Fruit fly (Drosophila melanogaster) whole organism, adult: ENCODE results near the gene wisp.

Experiments used
- CG33017 ChIP-seq: fragments of 200-800 bp; sonication (Bioruptor generic); optimal IDR thresholded peaks from 2 replicates; lab custom pipeline; 2018; ENCODE audit warnings: missing biosample characterization, mild to moderate bottlenecking, missing genetic modification characterization, moderate library complexity
- CG7045 ChIP-seq: fragments of 200-800 bp; sonication (Bioruptor generic); optimal IDR thresholded peaks from 2 replicates; lab custom pipeline; 2017; ENCODE audit warnings: missing biosample characterization, mild to moderate bottlenecking, missing genetic modification characterization
- Hr96 ChIP-seq: fragments of 200-800 bp; sonication (Bioruptor generic); optimal IDR thresholded peaks from 2 replicates; lab custom pipeline; 2016; ENCODE audit warnings: missing biosample characterization, missing genetic modification characterization
- Mnt ChIP-seq: fragments of 200-800 bp; sonication (Bioruptor generic); optimal IDR thresholded peaks from 2 replicates; lab custom pipeline; 2016; ENCODE audit warnings: missing biosample characterization, mild to moderate bottlenecking, missing genetic modification characterization
- cic ChIP-seq: fragments of 200-800 bp; sonication (Bioruptor generic); optimal IDR thresholded peaks from 2 replicates; lab custom pipeline; 2017; ENCODE audit warnings: missing biosample characterization, mild to moderate bottlenecking, missing genetic modification characterization, moderate library complexity
- kay ChIP-seq: fragments of 200-800 bp; sonication (Bioruptor generic); peaks from one replicate; lab custom pipeline; 2016; ENCODE audit warnings: missing biosample characterization, missing genetic modification characterization, borderline replicate concordance
- ovo ChIP-seq: fragments of 200-800 bp; sonication (Bioruptor generic); optimal IDR thresholded peaks from 2 replicates; lab custom pipeline; 2016; ENCODE audit warnings: missing biosample characterization, missing genetic modification characterization

dm6 chrX:11872517-11872916, 21.2 kb upstream of the wisp start, which contains the start of gene BORCS5:
- TF ChIP-seq Mnt (GFP tag; lab: Kevin White, UChicago) (no peak), kay (GFP tag; lab: Kevin White, UChicago) (no peak), CG7045 (GFP tag; lab: Kevin White, UChicago) (no peak), CG33017 (tag; lab: Kevin White, UChicago) (no peak), cic (no peak), Hr96 (no peak), ovo (GFP tag; lab: Kevin White, UChicago) (no peak)
